Worm (Caenorhabditis elegans): ENCODE measurements around the gene vkmt-1.
"Not testable (repeated sequence)": the region's sequence is repeated elsewhere in the genome, so short reads cannot be mapped to it uniquely, and the experiment has no call there.

The vkmt-1 gene

ce11 chrIV:12305956-12306355 lies 27.4 kb downstream of the vkmt-1 start:
- TF ChIP-seq blmp-1 (tag; optimal IDR thresholded peaks at IDR 0.05; ENCODE audit: insufficient read depth), result no peak
- no peak for TF ChIP-seq elt-3 (tag; optimal IDR thresholded peaks at IDR 0.05)
- no peak for TF ChIP-seq nhr-23 (tag; optimal IDR thresholded peaks at IDR 0.05)
- peak; percentile 40 for TF ChIP-seq sma-9 (GFP tag; optimal IDR thresholded peaks at IDR 0.05)
- TF ChIP-seq sma-9 (tag; optimal IDR thresholded peaks at IDR 0.05), result no peak
- TF ChIP-seq elt-1 (tag; optimal IDR thresholded peaks at IDR 0.05), result no peak
- no peak for TF ChIP-seq lin-11 (tag; optimal IDR thresholded peaks at IDR 0.05)
- TF ChIP-seq nhr-129 (tag; optimal IDR thresholded peaks at IDR 0.05), result no peak
- peak; percentile 89 for TF ChIP-seq fos-1 (tag; optimal IDR thresholded peaks at IDR 0.05)
- no peak for TF ChIP-seq F13H6.1 (tag; optimal IDR thresholded peaks at IDR 0.05)

DNA sequence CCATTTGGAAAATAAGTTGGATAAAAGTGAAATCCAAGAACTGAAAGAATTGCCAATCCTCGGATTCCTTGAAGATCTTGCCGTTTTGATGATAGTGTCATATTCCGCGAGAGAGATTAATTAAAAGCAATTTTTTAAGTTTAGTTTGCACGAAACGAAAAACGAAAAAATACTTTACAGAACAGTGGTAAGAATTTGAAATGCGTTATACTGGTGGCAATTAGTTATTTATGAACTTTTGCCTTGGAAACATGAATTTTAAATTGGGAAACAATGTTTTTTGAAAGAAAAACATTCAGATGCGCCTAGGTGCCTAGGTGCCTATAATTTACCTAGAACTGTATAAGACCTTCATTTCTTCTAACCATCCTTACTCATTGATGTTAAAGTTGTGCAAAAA lies 29.2 kb downstream of the vkmt-1 start, which contains the start of gene oac-57:
TSS of gene oac-57 (minus strand) at position 101 of the 400 bp plus-strand sequence.
- TF ChIP-seq unc-39 (tag; optimal IDR thresholded peaks at IDR 0.05) (no peak), C34F6.9 (tag; optimal IDR thresholded peaks at IDR 0.05) (no peak), ztf-11 (tag; optimal IDR thresholded peaks at IDR 0.05) (no peak), Y55F3AM.14 (GFP tag; optimal IDR thresholded peaks at IDR 0.05) (no peak), ama-1 (optimal IDR thresholded peaks at IDR 0.05) (no peak), ceh-16 (tag; optimal IDR thresholded peaks at IDR 0.05) (no peak), nhr-12 (tag; optimal IDR thresholded peaks at IDR 0.05) (no peak), blmp-1 (tag; optimal IDR thresholded peaks at IDR 0.05; ENCODE audit: insufficient read depth) (no peak)

DNA sequence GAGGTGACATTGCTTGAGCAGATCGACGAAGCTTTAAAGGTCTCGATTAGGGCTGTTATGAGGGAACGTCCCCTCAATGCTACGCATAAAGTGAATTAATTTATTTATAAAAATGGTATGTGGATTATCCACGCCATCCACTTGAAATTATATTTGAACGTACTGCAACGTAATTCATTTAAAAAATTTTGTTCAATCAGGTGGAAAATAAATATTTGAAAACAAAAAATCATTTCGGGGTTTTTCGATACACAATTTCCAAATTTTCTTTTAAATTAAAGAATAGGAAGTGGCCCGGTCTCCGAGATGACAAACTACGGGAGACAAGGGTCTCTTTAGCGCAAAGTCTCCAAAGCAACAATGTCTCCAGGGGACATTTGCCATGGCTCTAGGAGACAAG lies 33.1 kb downstream of the vkmt-1 start, which contains the start of gene oac-58:
TSS of gene oac-58 (minus strand) at position 101 of the 400 bp plus-strand sequence.
- no peak for TF ChIP-seq lin-11 (tag; optimal IDR thresholded peaks at IDR 0.05)
- no peak for TF ChIP-seq F13H6.1 (tag; optimal IDR thresholded peaks at IDR 0.05)
- no peak for TF ChIP-seq nhr-237 (tag; optimal IDR thresholded peaks at IDR 0.05)
- no peak for TF ChIP-seq unc-39 (tag; optimal IDR thresholded peaks at IDR 0.05)
- TF ChIP-seq nhr-11 (tag; optimal IDR thresholded peaks at IDR 0.05), result no peak
- no peak for TF ChIP-seq mdl-1 (tag; optimal IDR thresholded peaks at IDR 0.05)
- TF ChIP-seq snpc-4 (tag; optimal IDR thresholded peaks at IDR 0.05), result no peak
- no peak for TF ChIP-seq ceh-82 (tag; optimal IDR thresholded peaks at IDR 0.05)
- no peak for TF ChIP-seq ceh-16 (tag; optimal IDR thresholded peaks at IDR 0.05)
- no peak for TF ChIP-seq gmeb-1 (tag; optimal IDR thresholded peaks at IDR 0.05)
- TF ChIP-seq ztf-1 (GFP tag; conservative IDR thresholded peaks at IDR 0.05), result no peak
- TF ChIP-seq aly-2 (tag; optimal IDR thresholded peaks at IDR 0.05), result no peak
- TF ChIP-seq ZK546.5 (tag; optimal IDR thresholded peaks at IDR 0.05), result no peak
- TF ChIP-seq blmp-1 (tag; optimal IDR thresholded peaks at IDR 0.05; ENCODE audit: insufficient read depth), result no peak
- TF ChIP-seq nhr-12 (tag; optimal IDR thresholded peaks at IDR 0.05), result no peak
- TF ChIP-seq egl-27 (tag; optimal IDR thresholded peaks at IDR 0.05), result no peak
- no peak for TF ChIP-seq mab-5 (tag; optimal IDR thresholded peaks at IDR 0.05)
- no peak for TF ChIP-seq nhr-77 (tag; optimal IDR thresholded peaks at IDR 0.05)
- TF ChIP-seq crh-2 (tag; optimal IDR thresholded peaks at IDR 0.05), result no peak

DNA sequence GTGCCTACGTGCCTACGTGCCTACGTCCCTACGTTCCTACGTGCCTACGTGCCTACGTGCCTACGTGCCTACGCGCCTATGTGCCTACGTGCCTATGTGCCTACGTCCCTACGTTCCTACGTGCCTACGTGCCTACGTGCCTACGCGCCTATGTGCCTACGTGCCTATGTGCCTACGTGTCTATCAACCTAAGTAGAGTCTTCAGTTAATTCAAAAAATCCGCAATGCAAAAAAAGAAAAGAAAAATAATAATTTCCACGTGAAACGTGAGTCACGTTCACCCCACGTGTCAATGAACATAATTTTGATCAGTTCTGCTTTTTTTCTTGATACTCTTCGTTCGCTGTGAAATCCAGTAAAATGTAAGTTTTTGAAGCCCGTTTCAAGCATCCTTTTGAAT lies 48.4 kb downstream of the vkmt-1 start, which contains the start of gene F19B6.3:
TSS of gene F19B6.3 (plus strand) at position 301 of the 400 bp plus-strand sequence.
- TF ChIP-seq elt-1, R02D3.7, unc-39 (tag; optimal IDR thresholded peaks at IDR 0.05): not testable (repeated sequence)
